Worm (Caenorhabditis elegans): ENCODE measurements around the gene pgap-2.

ce11 chrIII:4693281-4693680 lies 12.0 kb upstream of the pgap-2 start, which contains the start of gene nifk-1:
- TF ChIP-seq lsy-2 (tag; optimal IDR thresholded peaks at IDR 0.05) (peak; percentile 75 to 84), ama-1 (optimal IDR thresholded peaks at IDR 0.05) (no peak)
